Fruit fly (Drosophila melanogaster) whole organism, embryonic: ENCODE measurements around the gene CG43291.

Source experiments
- Ada2b ChIP-seq: fragments of 200-800 bp; sonication (Bioruptor generic); IDR thresholded peaks from 2 replicates; pipeline ENCODE4 v1.3.6; 2022; ENCODE audit warnings: missing biosample characterization, missing genetic modification characterization
- Adf1 ChIP-seq: fragments of 200-800 bp; sonication (Bioruptor generic); IDR thresholded peaks from 2 replicates; pipeline ENCODE4 v1.3.6; 2022; ENCODE audit warnings: missing biosample characterization, missing genetic modification characterization
- Aef1 ChIP-seq: fragments of 200-800 bp; sonication (Bioruptor generic); IDR thresholded peaks from 3 replicates; pipeline ENCODE4 v1.3.6; 2022; ENCODE audit warnings: missing biosample characterization, missing genetic modification characterization
- C15 ChIP-seq: fragments of 200-800 bp; sonication (Bioruptor generic); IDR thresholded peaks from 3 replicates; pipeline ENCODE4 v1.3.6; 2022; ENCODE audit warnings: missing biosample characterization, missing genetic modification characterization
- CG10543 ChIP-seq: fragments of 200-800 bp; sonication (Bioruptor generic); optimal IDR thresholded peaks from 3 replicates; lab custom pipeline; 2017; ENCODE audit warnings: missing biosample characterization, mild to moderate bottlenecking, missing genetic modification characterization, moderate library complexity
- CG12659 ChIP-seq: fragments of 200-800 bp; sonication (Bioruptor generic); optimal IDR thresholded peaks from 3 replicates; lab custom pipeline; 2017; ENCODE audit warnings: mild to moderate bottlenecking, missing biosample characterization, missing genetic modification reagents, missing genetic modification characterization
- CG13123 ChIP-seq: fragments of 200-800 bp; sonication (Bioruptor generic); optimal IDR thresholded peaks from 2 replicates; lab custom pipeline; 2016; ENCODE audit warnings: missing biosample characterization, missing genetic modification characterization
- CG15696 ChIP-seq: fragments of 200-800 bp; sonication (Bioruptor generic); optimal IDR thresholded peaks from 2 replicates; lab custom pipeline; 2019; ENCODE audit warnings: missing biosample characterization, mild to moderate bottlenecking, missing genetic modification characterization, moderate library complexity
- CG16863 ChIP-seq: fragments of 200-800 bp; sonication (Bioruptor generic); optimal IDR thresholded peaks from 3 replicates; lab custom pipeline; 2016; ENCODE audit warnings: missing biosample characterization, missing genetic modification characterization
- CG17328 ChIP-seq: fragments of 200-800 bp; sonication (Bioruptor generic); IDR thresholded peaks from 2 replicates; pipeline ENCODE4 v1.3.6; 2022; ENCODE audit warnings: missing biosample characterization, missing genetic modification characterization
- CG18764 ChIP-seq: fragments of 200-800 bp; sonication (Bioruptor generic); optimal IDR thresholded peaks from 3 replicates; lab custom pipeline; 2016; ENCODE audit warnings: missing biosample characterization, missing genetic modification characterization
- CG2116 ChIP-seq: fragments of 200-800 bp; sonication (Bioruptor generic); optimal IDR thresholded peaks from 3 replicates; lab custom pipeline; 2018; ENCODE audit warnings: missing biosample characterization, mild to moderate bottlenecking, missing genetic modification characterization
- CG2129 ChIP-seq: fragments of 200-800 bp; sonication (Bioruptor generic); IDR thresholded peaks from 2 replicates; pipeline ENCODE4 v1.3.6; 2022; ENCODE audit warnings: missing biosample characterization, missing genetic modification characterization; ENCODE audit not compliant: partially characterized antibody
- CG30403 ChIP-seq: fragments of 200-800 bp; sonication (Bioruptor generic); optimal IDR thresholded peaks from 3 replicates; lab custom pipeline; 2016; ENCODE audit warnings: missing biosample characterization, missing genetic modification characterization
- CG3847 ChIP-seq: fragments of 200-800 bp; sonication (Bioruptor generic); IDR thresholded peaks from 2 replicates; pipeline ENCODE4 v1.3.6; 2022; ENCODE audit warnings: missing biosample characterization, missing genetic modification characterization
- CG4282 ChIP-seq: fragments of 200-800 bp; sonication (Bioruptor generic); optimal IDR thresholded peaks from 2 replicates; lab custom pipeline; 2016; ENCODE audit warnings: missing biosample characterization, missing genetic modification characterization
- CG4328 ChIP-seq: fragments of 200-800 bp; sonication (Bioruptor generic); optimal IDR thresholded peaks from 3 replicates; lab custom pipeline; 2017; ENCODE audit warnings: missing biosample characterization, missing genetic modification reagents, missing genetic modification characterization
- CG4617 ChIP-seq: fragments of 200-800 bp; sonication (Bioruptor generic); optimal IDR thresholded peaks from 3 replicates; lab custom pipeline; 2016; ENCODE audit warnings: missing biosample characterization, missing genetic modification characterization, borderline replicate concordance
- CG4820 ChIP-seq: fragments of 200-800 bp; sonication (Bioruptor generic); optimal IDR thresholded peaks from 3 replicates; lab custom pipeline; 2016; ENCODE audit warnings: missing biosample characterization, missing genetic modification characterization
- CG7987 ChIP-seq: fragments of 200-800 bp; sonication (Bioruptor generic); optimal IDR thresholded peaks from 2 replicates; lab custom pipeline; 2018; ENCODE audit warnings: missing biosample characterization, mild to moderate bottlenecking, missing genetic modification characterization, moderate library complexity
- CG8924 ChIP-seq: fragments of 200-800 bp; optimal IDR thresholded peaks from 3 replicates; lab custom pipeline; 2019; ENCODE audit warnings: missing biosample characterization, mild to moderate bottlenecking, missing genetic modification characterization, moderate library complexity
- CG9609 ChIP-seq: fragments of 200-800 bp; sonication (Bioruptor generic); optimal IDR thresholded peaks from 3 replicates; lab custom pipeline; 2016; ENCODE audit warnings: missing biosample characterization, missing genetic modification characterization
- CTCF ChIP-seq: fragments of 200-800 bp; sonication (Bioruptor generic); optimal IDR thresholded peaks from 2 replicates; lab custom pipeline; 2017; ENCODE audit warnings: missing biosample characterization, mild to moderate bottlenecking, missing genetic modification characterization, moderate library complexity
- Dbx ChIP-seq: fragments of 200-800 bp; sonication (Bioruptor generic); IDR thresholded peaks from 3 replicates; pipeline ENCODE4 v1.3.6; 2022; ENCODE audit warnings: missing biosample characterization, missing genetic modification characterization
- Dip2 ChIP-seq: fragments of 200-800 bp; sonication (Bioruptor generic); IDR thresholded peaks from 2 replicates; pipeline ENCODE4 v1.3.6; 2022; ENCODE audit warnings: missing biosample characterization, missing genetic modification characterization
- Dip3 ChIP-seq: fragments of 200-800 bp; sonication (Bioruptor generic); optimal IDR thresholded peaks from 3 replicates; lab custom pipeline; 2016; ENCODE audit warnings: missing biosample characterization, missing genetic modification characterization
- Ets65A ChIP-seq: fragments of 200-800 bp; sonication (Bioruptor generic); peaks from one replicate; lab custom pipeline; 2016; ENCODE audit warnings: missing biosample characterization, missing genetic modification characterization
- Ets97D ChIP-seq: fragments of 200-800 bp; sonication (Bioruptor generic); optimal IDR thresholded peaks from 3 replicates; lab custom pipeline; 2016; ENCODE audit warnings: missing biosample characterization, missing genetic modification characterization
- Hand ChIP-seq: fragments of 200-800 bp; sonication (Bioruptor generic); optimal IDR thresholded peaks from 2 replicates; lab custom pipeline; 2017; ENCODE audit warnings: mild to moderate bottlenecking, missing biosample characterization, missing genetic modification reagents, missing genetic modification characterization
- Hmr ChIP-seq: fragments of 200-800 bp; sonication (Bioruptor generic); optimal IDR thresholded peaks from 3 replicates; lab custom pipeline; 2017; ENCODE audit warnings: mild to moderate bottlenecking, missing biosample characterization, missing genetic modification reagents, missing genetic modification characterization
- Nf-YA ChIP-seq: fragments of 200-800 bp; sonication (Bioruptor generic); IDR thresholded peaks from 2 replicates; pipeline ENCODE4 v1.3.6; 2022; ENCODE audit warnings: missing biosample characterization, missing genetic modification characterization
- Pdp1 ChIP-seq, 2 experiments: fragments of 200-800 bp; sonication (Bioruptor generic); optimal IDR thresholded peaks; 3 replicates each; lab custom pipeline; 2016; ENCODE audit warnings: missing biosample characterization in 2 of 2, missing genetic modification characterization in 2 of 2, mild to moderate bottlenecking in 1 of 2, moderate library complexity in 1 of 2
- Vsx1 ChIP-seq: fragments of 200-800 bp; sonication (Bioruptor generic); optimal IDR thresholded peaks from 2 replicates; lab custom pipeline; 2017; ENCODE audit warnings: missing biosample characterization, mild to moderate bottlenecking, missing genetic modification characterization, missing genetic modification reagents
- abd-A ChIP-seq: fragments of 200-800 bp; sonication (Bioruptor generic); optimal IDR thresholded peaks from 3 replicates; lab custom pipeline; 2019; ENCODE audit warnings: missing biosample characterization, mild to moderate bottlenecking, missing genetic modification characterization, moderate library complexity
- cato ChIP-seq: fragments of 200-800 bp; sonication (Bioruptor generic); optimal IDR thresholded peaks from 2 replicates; lab custom pipeline; 2016; ENCODE audit warnings: missing biosample characterization, missing genetic modification characterization, borderline replicate concordance
- crp ChIP-seq, 2 experiments: fragments of 200-800 bp; sonication (Bioruptor generic); optimal IDR thresholded peaks; 2 replicates in 1 of 2; 3 replicates in 1 of 2; lab custom pipeline; 2017; ENCODE audit warnings: missing biosample characterization in 2 of 2, missing genetic modification characterization in 2 of 2, mild to moderate bottlenecking in 1 of 2, moderate library complexity in 1 of 2
- dan ChIP-seq: fragments of 200-800 bp; sonication (Bioruptor generic); IDR thresholded peaks from 2 replicates; pipeline ENCODE4 v1.3.6; 2022; ENCODE audit warnings: missing biosample characterization, missing genetic modification characterization
- dpn ChIP-seq, 2 experiments: fragments of 200-800 bp; sonication (Bioruptor generic); optimal IDR thresholded peaks; 3 replicates each; lab custom pipeline; 2016; ENCODE audit warnings: missing biosample characterization in 2 of 2, missing genetic modification characterization in 2 of 2
- h ChIP-seq: fragments of >200 bp; optimal IDR thresholded peaks from 2 replicates; lab custom pipeline; 2017
- insv ChIP-seq, 2 experiments: fragments of 200-800 bp; sonication (Bioruptor generic); optimal IDR thresholded peaks; 3 replicates each; lab custom pipeline; 2016 to 2018; ENCODE audit warnings: missing biosample characterization in 2 of 2, missing genetic modification characterization in 2 of 2
- jumu ChIP-seq: fragments of 200-800 bp; sonication (Bioruptor generic); optimal IDR thresholded peaks from 3 replicates; lab custom pipeline; 2016; ENCODE audit warnings: missing biosample characterization, missing genetic modification characterization
- lab ChIP-seq: fragments of 200-800 bp; sonication (Bioruptor generic); optimal IDR thresholded peaks from 3 replicates; lab custom pipeline; 2017; ENCODE audit warnings: missing biosample characterization, missing genetic modification characterization, mild to moderate bottlenecking, moderate library complexity, missing genetic modification reagents
- nerfin-1 ChIP-seq: fragments of 200-800 bp; sonication (Bioruptor generic); optimal IDR thresholded peaks from 3 replicates; lab custom pipeline; 2019; ENCODE audit warnings: missing biosample characterization, mild to moderate bottlenecking, missing genetic modification characterization, moderate library complexity
- nerfin-2 ChIP-seq: fragments of 200-800 bp; sonication (Bioruptor generic); IDR thresholded peaks from 2 replicates; pipeline ENCODE4 v1.3.6; 2022; ENCODE audit warnings: missing biosample characterization, missing genetic modification characterization; ENCODE audit not compliant: partially characterized antibody
- pzg ChIP-seq: fragments of 200-800 bp; sonication (Bioruptor generic); optimal IDR thresholded peaks from 3 replicates; lab custom pipeline; 2018; ENCODE audit warnings: missing biosample characterization, mild to moderate bottlenecking, missing genetic modification characterization, moderate library complexity
- repo ChIP-seq: fragments of 200-800 bp; sonication (Bioruptor generic); optimal IDR thresholded peaks from 2 replicates; lab custom pipeline; 2016; ENCODE audit warnings: missing biosample characterization, missing genetic modification characterization
- rib ChIP-seq: fragments of 200-800 bp; sonication (Bioruptor generic); IDR thresholded peaks from 2 replicates; pipeline ENCODE4 v1.3.6; 2022; ENCODE audit warnings: missing biosample characterization, missing genetic modification characterization
- sr ChIP-seq: fragments of 200-800 bp; sonication (Bioruptor generic); IDR thresholded peaks from 3 replicates; pipeline ENCODE4 v1.3.6; 2022; ENCODE audit warnings: missing biosample characterization, missing genetic modification characterization
- ttk ChIP-seq: fragments of 200-800 bp; sonication (Bioruptor generic); IDR thresholded peaks from 2 replicates; pipeline ENCODE4 v2.1.2; 2022; ENCODE audit warnings: missing biosample characterization, missing genetic modification characterization
- unpg ChIP-seq: fragments of 200-800 bp; sonication (Bioruptor generic); optimal IDR thresholded peaks from 3 replicates; lab custom pipeline; 2018; ENCODE audit warnings: missing biosample characterization, mild to moderate bottlenecking, missing genetic modification characterization, moderate library complexity

The CG43291 gene

dm6 chr3R:14277894-14278522 is 33.5 kb upstream of the CG43291 start (continued):
- TF ChIP-seq CG12659 (GFP tag; lab: Kevin White, UChicago) (peak; percentile 65), Ets65A (GFP tag; lab: Kevin White, UChicago) (peak; percentile 92), CG2129 (GFP tag; lab: Robert Waterston, UW) (no peak), insv (GFP tag; optimal IDR thresholded peaks at IDR 0.05; lab: Kevin White, UChicago) (no peak), CTCF (GFP tag; lab: Kevin White, UChicago) (no peak), rib (GFP tag; lab: Robert Waterston, UW) (no peak), repo (GFP tag; lab: Kevin White, UChicago) (no peak), CG3847 (GFP tag; lab: Robert Waterston, UW) (peak; percentile 73), cato (GFP tag; lab: Kevin White, UChicago) (peak; percentile 36), sr (no peak), CG9609 (no peak), jumu (GFP tag; lab: Kevin White, UChicago) (no peak), Ets97D (no peak), Aef1 (GFP tag; lab: Robert Waterston, UW) (peak; percentile 54), nerfin-1 (tag; lab: Kevin White, UChicago) (peak; percentile 60), crp (GFP tag; optimal IDR thresholded peaks at IDR 0.05; lab: Kevin White, UChicago) (peak in 1 of 2 experiments; percentile 10), CG4282 (no peak), CG30403 (GFP tag; lab: Kevin White, UChicago) (peak; percentile 77), CG16863 (GFP tag; lab: Kevin White, UChicago) (peak; percentile 28), lab (peak; percentile 91), CG18764 (GFP tag; lab: Kevin White, UChicago) (peak; percentile 19), CG4617 (GFP tag; lab: Kevin White, UChicago) (peak; percentile 7), Vsx1 (no peak), CG15696 (peak; percentile 95), unpg (GFP tag; lab: Kevin White, UChicago) (no peak), h (no peak), dpn (GFP tag; optimal IDR thresholded peaks at IDR 0.05; lab: Kevin White, UChicago) (peak; percentile 41 to 62), CG10543 (GFP tag; lab: Kevin White, UChicago) (peak; percentile 36), CG4820 (GFP tag; lab: Kevin White, UChicago) (peak; percentile 61), Dip2 (GFP tag; lab: Robert Waterston, UW) (no peak), Hmr (peak; percentile 86), nerfin-2 (GFP tag; lab: Robert Waterston, UW) (no peak), Hand (peak; percentile 90), CG2116 (GFP tag; lab: Kevin White, UChicago) (peak; percentile 61), Adf1 (peak; percentile 61; the same call in 1 of the 2 replicates), dan (peak; percentile 43; the same call in 1 of the 2 replicates), ttk (GFP tag; lab: Robert Waterston, UW) (peak; percentile 61), CG8924 (peak; percentile 91), Dbx (GFP tag; lab: Robert Waterston, UW) (peak; percentile 80; the same call in 2 of the 3 replicates), pzg (GFP tag; lab: Kevin White, UChicago) (no peak), Nf-YA (GFP tag; lab: Robert Waterston, UW) (peak; percentile 67; the same call in 1 of the 2 replicates), CG7987 (GFP tag; lab: Kevin White, UChicago) (no peak), Pdp1 (GFP tag; optimal IDR thresholded peaks at IDR 0.05; lab: Kevin White, UChicago) (peak in 1 of 2 experiments; percentile 41), abd-A (tag; lab: Kevin White, UChicago) (no peak), C15 (GFP tag; lab: Robert Waterston, UW) (no peak), CG4328 (no peak), CG13123 (GFP tag; lab: Kevin White, UChicago) (no peak), CG17328 (GFP tag; lab: Robert Waterston, UW) (peak; percentile 91), Dip3 (no peak), Ada2b (peak; percentile 79)
- TF ChIP-seq, all 482 proteins: peak for 281
